Fruit fly (Drosophila melanogaster) whole organism, embryonic: ENCODE results near the gene Tep4.

Experiments used
- Aef1 ChIP-seq: fragments of 200-800 bp; sonication (Bioruptor generic); IDR thresholded peaks from 3 replicates; pipeline ENCODE4 v1.3.6; 2022; ENCODE audit warnings: missing biosample characterization, missing genetic modification characterization
- CG10366 ChIP-seq: fragments of 200-800 bp; sonication (Bioruptor generic); IDR thresholded peaks from 2 replicates; pipeline ENCODE4 v1.3.6; 2022; ENCODE audit warnings: missing biosample characterization, missing genetic modification characterization
- CG11456 ChIP-seq: fragments of 200-800 bp; sonication (Bioruptor generic); IDR thresholded peaks from 3 replicates; pipeline ENCODE4 v1.3.6; 2022; ENCODE audit warnings: missing biosample characterization, missing genetic modification characterization
- CG12299 ChIP-seq: fragments of 200-800 bp; sonication (Bioruptor generic); optimal IDR thresholded peaks from 2 replicates; lab custom pipeline; 2018; ENCODE audit warnings: missing biosample characterization, mild to moderate bottlenecking, missing genetic modification characterization
- CG18619 ChIP-seq: fragments of 200-800 bp; sonication (Bioruptor generic); optimal IDR thresholded peaks from 3 replicates; lab custom pipeline; 2017; ENCODE audit warnings: missing biosample characterization, mild to moderate bottlenecking, missing genetic modification characterization
- CG2120 ChIP-seq: fragments of 200-800 bp; sonication (Bioruptor generic); optimal IDR thresholded peaks from 3 replicates; lab custom pipeline; 2016; ENCODE audit warnings: missing biosample characterization, missing genetic modification characterization
- CG2889 ChIP-seq: fragments of 200-800 bp; sonication (Bioruptor generic); IDR thresholded peaks from 3 replicates; pipeline ENCODE4 v1.3.6; 2022; ENCODE audit warnings: missing biosample characterization, missing genetic modification characterization
- CG30431 ChIP-seq: fragments of 200-800 bp; sonication (Bioruptor generic); optimal IDR thresholded peaks from 2 replicates; lab custom pipeline; 2017; ENCODE audit warnings: missing biosample characterization, missing genetic modification characterization
- CG32532 ChIP-seq: fragments of 200-800 bp; sonication (Bioruptor generic); IDR thresholded peaks from 2 replicates; pipeline ENCODE4 v1.3.6; 2022; ENCODE audit warnings: missing biosample characterization, missing genetic modification characterization
- CG32767 ChIP-seq: fragments of 200-800 bp; sonication (Bioruptor generic); IDR thresholded peaks from 2 replicates; pipeline ENCODE4 v1.3.6; 2022; ENCODE audit warnings: missing biosample characterization, missing genetic modification characterization
- CG32772 ChIP-seq: fragments of 200-800 bp; sonication (Bioruptor generic); IDR thresholded peaks from 2 replicates; pipeline ENCODE4 v1.3.6; 2022; ENCODE audit warnings: missing biosample characterization, missing genetic modification characterization
- CG6272 ChIP-seq: fragments of 200-800 bp; sonication (Bioruptor generic); IDR thresholded peaks from 2 replicates; pipeline ENCODE4 v1.3.6; 2022; ENCODE audit warnings: missing biosample characterization, missing genetic modification characterization
- CG6813 ChIP-seq: fragments of 200-800 bp; sonication (Bioruptor generic); optimal IDR thresholded peaks from 2 replicates; lab custom pipeline; 2017; ENCODE audit warnings: missing biosample characterization, missing genetic modification characterization, mild to moderate bottlenecking, moderate library complexity, missing genetic modification reagents
- CG7271 ChIP-seq: fragments of 200-800 bp; sonication (Bioruptor generic); optimal IDR thresholded peaks from 2 replicates; lab custom pipeline; 2018; ENCODE audit warnings: missing biosample characterization, mild to moderate bottlenecking, missing genetic modification characterization, moderate library complexity
- CG7839 ChIP-seq: fragments of 200-800 bp; sonication (Bioruptor generic); optimal IDR thresholded peaks from 3 replicates; lab custom pipeline; 2018; ENCODE audit warnings: missing biosample characterization, mild to moderate bottlenecking, missing genetic modification characterization, moderate library complexity
- CG8359 ChIP-seq: fragments of 200-800 bp; sonication (Bioruptor generic); optimal IDR thresholded peaks from 2 replicates; lab custom pipeline; 2017; ENCODE audit warnings: missing biosample characterization, mild to moderate bottlenecking, missing genetic modification characterization, borderline replicate concordance
- CG8478 ChIP-seq: fragments of >200 bp; optimal IDR thresholded peaks from 2 replicates; lab custom pipeline; 2018
- CG8765 ChIP-seq: fragments of 200-800 bp; sonication (Bioruptor generic); IDR thresholded peaks from 2 replicates; pipeline ENCODE4 v1.3.6; 2022; ENCODE audit warnings: missing biosample characterization, missing genetic modification characterization
- CG9437 ChIP-seq: fragments of 200-800 bp; sonication (Bioruptor generic); optimal IDR thresholded peaks from 2 replicates; lab custom pipeline; 2018; ENCODE audit warnings: missing biosample characterization, mild to moderate bottlenecking, missing genetic modification characterization
- CG9609 ChIP-seq: fragments of 200-800 bp; sonication (Bioruptor generic); optimal IDR thresholded peaks from 3 replicates; lab custom pipeline; 2016; ENCODE audit warnings: missing biosample characterization, missing genetic modification characterization
- CG9727 ChIP-seq: fragments of 200-800 bp; sonication (Bioruptor generic); optimal IDR thresholded peaks from 3 replicates; lab custom pipeline; 2017; ENCODE audit warnings: missing biosample characterization, mild to moderate bottlenecking, missing genetic modification characterization
- CG9932 ChIP-seq: fragments of 200-800 bp; sonication (Bioruptor generic); IDR thresholded peaks from 2 replicates; pipeline ENCODE4 v1.3.6; 2022; ENCODE audit warnings: missing biosample characterization, missing genetic modification characterization
- D19B ChIP-seq: fragments of 200-800 bp; sonication (Bioruptor generic); optimal IDR thresholded peaks from 2 replicates; lab custom pipeline; 2017; ENCODE audit warnings: missing biosample characterization, mild to moderate bottlenecking, missing genetic modification characterization
- Dref ChIP-seq: fragments of 200-800 bp; sonication (Bioruptor generic); IDR thresholded peaks from 2 replicates; pipeline ENCODE4 v1.3.6; 2022; ENCODE audit warnings: missing biosample characterization, missing genetic modification characterization
- Drgx ChIP-seq: fragments of 200-800 bp; sonication (Bioruptor generic); IDR thresholded peaks from 2 replicates; pipeline ENCODE4 v1.3.6; 2022; ENCODE audit warnings: missing biosample characterization, missing genetic modification characterization
- HLHmδ ChIP-seq: fragments of 200-800 bp; sonication (Bioruptor generic); optimal IDR thresholded peaks from 2 replicates; lab custom pipeline; 2018; ENCODE audit warnings: missing biosample characterization, mild to moderate bottlenecking, missing genetic modification characterization, moderate library complexity
- Hand ChIP-seq: fragments of 200-800 bp; sonication (Bioruptor generic); optimal IDR thresholded peaks from 2 replicates; lab custom pipeline; 2017; ENCODE audit warnings: mild to moderate bottlenecking, missing biosample characterization, missing genetic modification reagents, missing genetic modification characterization
- Hr39 ChIP-seq: fragments of >200 bp; optimal IDR thresholded peaks from 2 replicates; lab custom pipeline; 2017
- Kr ChIP-seq: fragments of 200-800 bp; sonication (Bioruptor generic); optimal IDR thresholded peaks from 2 replicates; lab custom pipeline; 2017; ENCODE audit warnings: missing biosample characterization, mild to moderate bottlenecking, missing genetic modification characterization
- Med ChIP-seq: fragments of 200-800 bp; sonication (Bioruptor generic); peaks from one replicate; lab custom pipeline; 2016; ENCODE audit warnings: missing biosample characterization, missing genetic modification characterization, mild to moderate bottlenecking, inconsistent platforms, moderate library complexity
- NfI ChIP-seq: fragments of 200-800 bp; sonication (Bioruptor generic); optimal IDR thresholded peaks from 3 replicates; lab custom pipeline; 2018; ENCODE audit warnings: missing biosample characterization, mild to moderate bottlenecking, missing genetic modification characterization, moderate library complexity
- Sry-δ ChIP-seq: fragments of 200-800 bp; sonication (Bioruptor generic); optimal IDR thresholded peaks from 2 replicates; lab custom pipeline; 2016; ENCODE audit warnings: missing biosample characterization, missing genetic modification characterization
- Taf1 ChIP-seq: fragments of 200-800 bp; sonication (Bioruptor generic); IDR thresholded peaks from 2 replicates; pipeline ENCODE4 v1.3.6; 2022; ENCODE audit warnings: missing biosample characterization, missing genetic modification characterization
- Xbp1 ChIP-seq: fragments of 200-800 bp; sonication (Bioruptor generic); optimal IDR thresholded peaks from 3 replicates; lab custom pipeline; 2016; ENCODE audit warnings: missing biosample characterization, mild to moderate bottlenecking, missing genetic modification characterization
- amos ChIP-seq: fragments of 200-800 bp; sonication (Bioruptor generic); IDR thresholded peaks from 2 replicates; pipeline ENCODE4 v1.3.6; 2022; ENCODE audit warnings: missing biosample characterization, missing genetic modification characterization; ENCODE audit not compliant: partially characterized antibody
- bigmax ChIP-seq: fragments of 200-800 bp; sonication (Bioruptor generic); optimal IDR thresholded peaks from 2 replicates; lab custom pipeline; 2018; ENCODE audit warnings: missing biosample characterization, mild to moderate bottlenecking, missing genetic modification characterization
- dm ChIP-seq: fragments of 200-800 bp; sonication (Bioruptor generic); optimal IDR thresholded peaks from 3 replicates; lab custom pipeline; 2016; ENCODE audit warnings: missing biosample characterization, missing genetic modification characterization
- dmrt11E ChIP-seq: fragments of 200-800 bp; sonication (Bioruptor generic); optimal IDR thresholded peaks from 3 replicates; lab custom pipeline; 2018; ENCODE audit warnings: missing biosample characterization, mild to moderate bottlenecking, missing genetic modification characterization, moderate library complexity
- dysf ChIP-seq: fragments of 200-800 bp; sonication (Bioruptor generic); IDR thresholded peaks from 3 replicates; pipeline ENCODE4 v1.3.6; 2022; ENCODE audit warnings: missing biosample characterization, missing genetic modification characterization
- gcm2 ChIP-seq: fragments of 200-800 bp; sonication (Bioruptor generic); optimal IDR thresholded peaks from 2 replicates; lab custom pipeline; 2016; ENCODE audit warnings: missing biosample characterization, missing genetic modification characterization
- grau ChIP-seq: fragments of 200-800 bp; optimal IDR thresholded peaks from 3 replicates; lab custom pipeline; 2019; ENCODE audit warnings: missing biosample characterization, mild to moderate bottlenecking, missing genetic modification characterization, moderate library complexity
- lmd ChIP-seq: fragments of 200-800 bp; sonication (Bioruptor generic); IDR thresholded peaks from 2 replicates; pipeline ENCODE4 v1.3.6; 2022; ENCODE audit warnings: missing biosample characterization, missing genetic modification characterization
- lola ChIP-seq, 3 experiments: fragments of >200 bp in 2 of 3; fragments of 200-800 bp in 1 of 3; sonication (Bioruptor generic) in 1 of 3; optimal IDR thresholded peaks; 2 replicates each; lab custom pipeline; 2017 to 2019; ENCODE audit warnings: missing biosample characterization in 3 of 3, missing genetic modification characterization in 3 of 3, mild to moderate bottlenecking in 1 of 3, moderate library complexity in 1 of 3
- lov ChIP-seq, 2 experiments: fragments of 200-800 bp in 1 of 2; fragments of >200 bp in 1 of 2; sonication (Bioruptor generic) in 1 of 2; IDR thresholded peaks in 1 of 2; optimal IDR thresholded peaks in 1 of 2; 2 replicates in 1 of 2; 3 replicates in 1 of 2; pipeline versions ENCODE4 v1.3.6 to Lab custom; 2017 to 2022; ENCODE audit warnings: missing biosample characterization in 1 of 2, missing genetic modification characterization in 1 of 2
- pfk ChIP-seq: fragments of 200-800 bp; sonication (Bioruptor generic); optimal IDR thresholded peaks from 2 replicates; lab custom pipeline; 2018; ENCODE audit warnings: missing biosample characterization, mild to moderate bottlenecking, missing genetic modification characterization, moderate library complexity
- prd ChIP-seq, 3 experiments: fragments of >200 bp in 2 of 3; fragments of 200-800 bp in 1 of 3; sonication (Bioruptor generic) in 1 of 3; optimal IDR thresholded peaks in 2 of 3; IDR thresholded peaks in 1 of 3; 2 replicates in 2 of 3; 3 replicates in 1 of 3; pipeline versions ENCODE4 v1.3.6 to Lab custom; 2017 to 2022; ENCODE audit warnings: missing biosample characterization in 1 of 3, missing genetic modification characterization in 1 of 3
- schlank ChIP-seq: fragments of 200-800 bp; sonication (Bioruptor generic); optimal IDR thresholded peaks from 2 replicates; lab custom pipeline; 2018; ENCODE audit warnings: missing biosample characterization, mild to moderate bottlenecking, missing genetic modification characterization
- slp2 ChIP-seq: fragments of 200-800 bp; sonication (Bioruptor generic); optimal IDR thresholded peaks from 2 replicates; lab custom pipeline; 2016; ENCODE audit warnings: missing biosample characterization, missing genetic modification characterization
- ssp ChIP-seq: fragments of 200-800 bp; sonication (Bioruptor generic); IDR thresholded peaks from 2 replicates; pipeline ENCODE4 v1.3.6; 2022; ENCODE audit warnings: missing biosample characterization, missing genetic modification characterization
- trh ChIP-seq: fragments of 200-800 bp; sonication (Bioruptor generic); optimal IDR thresholded peaks from 2 replicates; lab custom pipeline; 2016; ENCODE audit warnings: missing biosample characterization, missing genetic modification characterization
- zfh1 ChIP-seq: fragments of 200-800 bp; sonication (Bioruptor generic); IDR thresholded peaks from 3 replicates; pipeline ENCODE4 v1.3.6; 2022; ENCODE audit warnings: missing biosample characterization, missing genetic modification characterization

Gene Tep4

dm6 chr2L:19528308-19528707 is 20.0 kb upstream of the Tep4 start (continued):
- TF ChIP-seq pfk (GFP tag; lab: Kevin White, UChicago) (peak; percentile 14), CG7271 (peak; percentile 49), CG30431 (peak; percentile 70), CG6813 (GFP tag; lab: Kevin White, UChicago) (peak; percentile 95), dmrt11E (peak; percentile 64), CG18619 (peak; percentile 95), dm (peak; percentile 85), amos (no peak), CG11456 (GFP tag; lab: Robert Waterston, UW) (peak; percentile 98), CG8765 (GFP tag; lab: Robert Waterston, UW) (peak; percentile 85; the same call in 1 of the 2 replicates), lola (GFP tag; optimal IDR thresholded peaks at IDR 0.05; lab: Kevin White, UChicago) (peak in 1 of 3 experiments; percentile 53), CG9437 (peak; percentile 85), slp2 (peak; percentile 89), schlank (tag; lab: Kevin White, UChicago) (peak; percentile 98), Drgx (GFP tag; lab: Robert Waterston, UW) (peak; percentile 99), dysf (GFP tag; lab: Robert Waterston, UW) (peak; percentile 98), CG9932 (GFP tag; lab: Robert Waterston, UW) (peak; percentile 98), Taf1 (GFP tag; lab: Robert Waterston, UW) (peak; percentile 96), CG7839 (tag; lab: Kevin White, UChicago) (peak; percentile 98), Kr (GFP tag; lab: Kevin White, UChicago) (no peak), Dref (peak; percentile 42), CG32767 (GFP tag; lab: Robert Waterston, UW) (peak; percentile 93), gcm2 (GFP tag; lab: Kevin White, UChicago) (peak; percentile 87), Hr39 (lab: Kevin White, UChicago) (no peak), ssp (GFP tag; lab: Robert Waterston, UW) (peak; percentile 83), lmd (GFP tag; lab: Robert Waterston, UW) (peak; percentile 96), CG8478 (lab: Kevin White, UChicago) (no peak), CG2889 (GFP tag; lab: Robert Waterston, UW) (peak; percentile 94), CG2120 (GFP tag; lab: Kevin White, UChicago) (peak; percentile 99), CG32772 (GFP tag; lab: Robert Waterston, UW) (peak; percentile 93), grau (peak; percentile 96), CG9727 (peak; percentile 95), CG8359 (GFP tag; lab: Kevin White, UChicago) (peak; percentile 62), HLHmδ (GFP tag; lab: Kevin White, UChicago) (no peak), CG10366 (GFP tag; lab: Robert Waterston, UW) (peak; percentile 97), bigmax (GFP tag; lab: Kevin White, UChicago) (peak; percentile 62), zfh1 (GFP tag; lab: Robert Waterston, UW) (peak; percentile 93), lov (optimal IDR thresholded peaks at IDR 0.05; lab: Kevin White, UChicago) (no peak), lov (GFP tag; IDR thresholded peaks at IDR 0.05; lab: Robert Waterston, UW) (peak; percentile 80; the same call in 2 of the 3 replicates), CG32532 (GFP tag; lab: Robert Waterston, UW) (peak; percentile 99), CG9609 (peak; percentile 90), prd (optimal IDR thresholded peaks at IDR 0.05; lab: Kevin White, UChicago) (no peak), prd (GFP tag; IDR thresholded peaks at IDR 0.05; lab: Robert Waterston, UW) (peak; percentile 96), NfI (peak; percentile 97), CG6272 (GFP tag; lab: Robert Waterston, UW) (peak; percentile 92), Sry-δ (GFP tag; lab: Kevin White, UChicago) (peak; percentile 62), CG12299 (tag; lab: Kevin White, UChicago) (peak; percentile 95), trh (GFP tag; lab: Kevin White, UChicago) (peak; percentile 77), Aef1 (peak; percentile 96), Xbp1 (GFP tag; lab: Kevin White, UChicago) (peak; percentile 92), D19B (GFP tag; lab: Kevin White, UChicago) (peak; percentile 93), Hand (peak; percentile 96), Med (GFP tag; lab: Kevin White, UChicago) (peak; percentile 100)
